Worm (Caenorhabditis elegans): Measurements from ENCODE around the gene rpb-8.
A peak's percentile ranks its signal among the peaks of the same experiment; 100 is the strongest.

The rpb-8 gene

ce11 chrIII:4917077-4917476 is 731 bp downstream of the rpb-8 start, which contains the start of gene rars-1:
Gene rars-1, minus strand, starts transcription at chrIII:4917177.
- TF ChIP-seq nhr-237 (tag; optimal IDR thresholded peaks at IDR 0.05) (no peak), crh-2 (tag; optimal IDR thresholded peaks at IDR 0.05) (no peak), C34F6.9 (tag; optimal IDR thresholded peaks at IDR 0.05) (no peak), nhr-23 (tag; optimal IDR thresholded peaks at IDR 0.05) (no peak), ama-1 (optimal IDR thresholded peaks at IDR 0.05) (no peak), nhr-6 (tag; optimal IDR thresholded peaks at IDR 0.05) (no peak), skn-1 (tag; optimal IDR thresholded peaks at IDR 0.05) (no peak), nhr-77 (tag; optimal IDR thresholded peaks at IDR 0.05) (no peak), Y55F3AM.14 (GFP tag; optimal IDR thresholded peaks at IDR 0.05) (no peak), ztf-4 (tag; optimal IDR thresholded peaks at IDR 0.05) (no peak)

ce11 chrIII:4913736-4914135 is 4.1 kb downstream of the rpb-8 start:
- TF ChIP-seq nhr-21 (tag; optimal IDR thresholded peaks at IDR 0.05): no peak
- TF ChIP-seq lin-11 (tag; optimal IDR thresholded peaks at IDR 0.05): no peak
- no peak for TF ChIP-seq aly-2 (tag; optimal IDR thresholded peaks at IDR 0.05)
- no peak for TF ChIP-seq ama-1 (optimal IDR thresholded peaks at IDR 0.05)

ce11 chrIII:4912317-4912716 is 5.5 kb downstream of the rpb-8 start, which contains the start of the genes F26F4.9 and cee-1:
Gene F26F4.9, minus strand, starts transcription at chrIII:4912521.
Gene cee-1, plus strand, starts transcription at chrIII:4912699.
- TF ChIP-seq nhr-77 (tag; optimal IDR thresholded peaks at IDR 0.05) (no peak), R02D3.7 (tag; optimal IDR thresholded peaks at IDR 0.05) (no peak), alr-1 (tag; optimal IDR thresholded peaks at IDR 0.05) (no peak), gmeb-1 (tag; optimal IDR thresholded peaks at IDR 0.05) (peak; percentile 53), lin-13 (GFP tag; optimal IDR thresholded peaks at IDR 0.05) (peak; percentile 41), unc-62 (GFP tag; optimal IDR thresholded peaks at IDR 0.05) (no peak), lsy-2 (tag; optimal IDR thresholded peaks at IDR 0.05) (peak; percentile 43 to 73), unc-55 (GFP tag; optimal IDR thresholded peaks at IDR 0.05) (peak; percentile 74), nhr-10 (tag; optimal IDR thresholded peaks at IDR 0.05) (no peak), F13H6.1 (tag; optimal IDR thresholded peaks at IDR 0.05) (peak; percentile 68), ztf-1 (GFP tag; conservative IDR thresholded peaks at IDR 0.05) (no peak), ztf-11 (tag; optimal IDR thresholded peaks at IDR 0.05) (no peak), ceh-82 (tag; optimal IDR thresholded peaks at IDR 0.05) (no peak), ama-1 (optimal IDR thresholded peaks at IDR 0.05) (no peak), fos-1 (tag; optimal IDR thresholded peaks at IDR 0.05) (peak; percentile 11), elt-1 (tag; optimal IDR thresholded peaks at IDR 0.05) (no peak), ceh-16 (tag; optimal IDR thresholded peaks at IDR 0.05) (no peak), C34F6.9 (tag; optimal IDR thresholded peaks at IDR 0.05) (peak; percentile 68), sma-3 (GFP tag; optimal IDR thresholded peaks at IDR 0.05) (peak; percentile 75), elt-3 (tag; optimal IDR thresholded peaks at IDR 0.05) (no peak), mdl-1 (tag; optimal IDR thresholded peaks at IDR 0.05) (no peak), aly-2 (tag; optimal IDR thresholded peaks at IDR 0.05) (no peak), sma-9 (GFP tag; optimal IDR thresholded peaks at IDR 0.05) (peak; percentile 67), sma-9 (tag; optimal IDR thresholded peaks at IDR 0.05) (no peak), nhr-11 (tag; optimal IDR thresholded peaks at IDR 0.05) (no peak), nhr-21 (tag; optimal IDR thresholded peaks at IDR 0.05) (no peak), crh-2 (tag; optimal IDR thresholded peaks at IDR 0.05) (peak; percentile 66), nhr-25 (tag; optimal IDR thresholded peaks at IDR 0.05) (peak; percentile 44), snpc-4 (tag; optimal IDR thresholded peaks at IDR 0.05) (no peak), lin-11 (tag; optimal IDR thresholded peaks at IDR 0.05) (no peak), blmp-1 (tag; optimal IDR thresholded peaks at IDR 0.05; ENCODE audit: insufficient read depth) (no peak)

ce11 chrIII:4910956-4911355 is 6.9 kb downstream of the rpb-8 start, which contains the start of gene F26F4.2:
Gene F26F4.2, plus strand, starts transcription at chrIII:4911256.
- no peak for TF ChIP-seq fos-1 (tag; optimal IDR thresholded peaks at IDR 0.05)
- TF ChIP-seq sem-4 (tag; optimal IDR thresholded peaks at IDR 0.05): no peak
- TF ChIP-seq mab-5 (tag; optimal IDR thresholded peaks at IDR 0.05): no peak
- TF ChIP-seq nhr-25 (tag; optimal IDR thresholded peaks at IDR 0.05): no peak
- no peak for TF ChIP-seq alr-1 (tag; optimal IDR thresholded peaks at IDR 0.05)
- no peak for TF ChIP-seq ceh-82 (tag; optimal IDR thresholded peaks at IDR 0.05)
- TF ChIP-seq lin-11 (tag; optimal IDR thresholded peaks at IDR 0.05): no peak
- TF ChIP-seq nhr-12 (tag; optimal IDR thresholded peaks at IDR 0.05): no peak
- TF ChIP-seq nhr-129 (tag; optimal IDR thresholded peaks at IDR 0.05): no peak
- no peak for TF ChIP-seq peb-1 (tag; optimal IDR thresholded peaks at IDR 0.05)
